Fruit fly (Drosophila melanogaster) whole organism, embryonic: ENCODE measurements around the gene CG17839.

Experiments used
- Abd-B ChIP-seq: fragments of 200-800 bp; sonication (Bioruptor generic); optimal IDR thresholded peaks from 2 replicates; lab custom pipeline; 2018; ENCODE audit warnings: missing biosample characterization, mild to moderate bottlenecking, missing genetic modification characterization, moderate library complexity
- Atf-2 ChIP-seq: fragments of 200-800 bp; sonication (Bioruptor generic); optimal IDR thresholded peaks from 2 replicates; lab custom pipeline; 2016; ENCODE audit warnings: missing biosample characterization, missing genetic modification characterization
- Atf6 ChIP-seq: fragments of 200-800 bp; sonication (Bioruptor generic); IDR thresholded peaks from 2 replicates; pipeline ENCODE4 v1.3.6; 2022; ENCODE audit warnings: missing biosample characterization, missing genetic modification characterization
- C15 ChIP-seq: fragments of 200-800 bp; sonication (Bioruptor generic); IDR thresholded peaks from 3 replicates; pipeline ENCODE4 v1.3.6; 2022; ENCODE audit warnings: missing biosample characterization, missing genetic modification characterization
- CG10267 ChIP-seq: fragments of 200-800 bp; sonication (Bioruptor generic); optimal IDR thresholded peaks from 2 replicates; lab custom pipeline; 2018; ENCODE audit warnings: missing biosample characterization, mild to moderate bottlenecking, missing genetic modification characterization, moderate library complexity
- CG10959 ChIP-seq: fragments of 200-800 bp; sonication (Bioruptor generic); IDR thresholded peaks from 2 replicates; pipeline ENCODE4 v1.3.6; 2022; ENCODE audit warnings: missing biosample characterization, missing genetic modification characterization
- CG12236 ChIP-seq: fragments of 200-800 bp; sonication (Bioruptor generic); optimal IDR thresholded peaks from 2 replicates; lab custom pipeline; 2016; ENCODE audit warnings: missing biosample characterization, missing genetic modification characterization
- CG12744 ChIP-seq: fragments of 200-800 bp; sonication (Bioruptor generic); optimal IDR thresholded peaks from 2 replicates; lab custom pipeline; 2016; ENCODE audit warnings: missing biosample characterization, missing genetic modification characterization
- CG12942 ChIP-seq: fragments of 200-800 bp; sonication (Bioruptor generic); optimal IDR thresholded peaks from 3 replicates; lab custom pipeline; 2016; ENCODE audit warnings: missing biosample characterization, missing genetic modification characterization
- CG13287 ChIP-seq: fragments of 200-800 bp; sonication (Bioruptor generic); IDR thresholded peaks from 2 replicates; pipeline ENCODE4 v1.3.6; 2022; ENCODE audit warnings: missing biosample characterization, missing genetic modification characterization; ENCODE audit not compliant: partially characterized antibody
- CG15601 ChIP-seq: fragments of 200-800 bp; sonication (Bioruptor generic); optimal IDR thresholded peaks from 3 replicates; lab custom pipeline; 2019; ENCODE audit warnings: missing biosample characterization, mild to moderate bottlenecking, missing genetic modification characterization, moderate library complexity
- CG17385 ChIP-seq: fragments of 200-800 bp; sonication (Bioruptor generic); optimal IDR thresholded peaks from 3 replicates; lab custom pipeline; 2018; ENCODE audit warnings: missing biosample characterization, mild to moderate bottlenecking, missing genetic modification characterization
- CG17612 ChIP-seq: fragments of 200-800 bp; sonication (Bioruptor generic); IDR thresholded peaks from 2 replicates; pipeline ENCODE4 v1.3.6; 2022; ENCODE audit warnings: missing biosample characterization, missing genetic modification characterization
- CG17802 ChIP-seq: fragments of 200-800 bp; sonication (Bioruptor generic); optimal IDR thresholded peaks from 2 replicates; lab custom pipeline; 2018; ENCODE audit warnings: missing biosample characterization, mild to moderate bottlenecking, missing genetic modification characterization, moderate library complexity
- CG2199 ChIP-seq: fragments of 200-800 bp; sonication (Bioruptor generic); IDR thresholded peaks from 3 replicates; pipeline ENCODE4 v1.3.6; 2022; ENCODE audit warnings: missing biosample characterization, missing genetic modification characterization
- CG2712 ChIP-seq: fragments of 200-800 bp; optimal IDR thresholded peaks from 3 replicates; lab custom pipeline; 2019; ENCODE audit warnings: missing biosample characterization, mild to moderate bottlenecking, missing genetic modification characterization, moderate library complexity
- CG30403 ChIP-seq: fragments of 200-800 bp; sonication (Bioruptor generic); optimal IDR thresholded peaks from 3 replicates; lab custom pipeline; 2016; ENCODE audit warnings: missing biosample characterization, missing genetic modification characterization
- CG3065 ChIP-seq: fragments of 200-800 bp; sonication (Bioruptor generic); optimal IDR thresholded peaks from 2 replicates; lab custom pipeline; 2016; ENCODE audit warnings: missing biosample characterization, missing genetic modification characterization
- CG3281 ChIP-seq: fragments of 200-800 bp; sonication (Bioruptor generic); optimal IDR thresholded peaks from 3 replicates; lab custom pipeline; 2017; ENCODE audit warnings: missing biosample characterization, mild to moderate bottlenecking, missing genetic modification characterization
- CG42726 ChIP-seq: fragments of 200-800 bp; sonication (Bioruptor generic); IDR thresholded peaks from 2 replicates; pipeline ENCODE4 v1.3.6; 2022; ENCODE audit warnings: missing biosample characterization, missing genetic modification characterization; ENCODE audit not compliant: partially characterized antibody
- CG4820 ChIP-seq: fragments of 200-800 bp; sonication (Bioruptor generic); optimal IDR thresholded peaks from 3 replicates; lab custom pipeline; 2016; ENCODE audit warnings: missing biosample characterization, missing genetic modification characterization
- CG8290 ChIP-seq, 3 experiments: fragments of 200-800 bp; sonication (Bioruptor generic); optimal IDR thresholded peaks; 2 replicates each; lab custom pipeline; 2016 to 2019; ENCODE audit warnings: missing biosample characterization in 3 of 3, missing genetic modification characterization in 3 of 3, mild to moderate bottlenecking in 2 of 3, moderate library complexity in 1 of 3
- D19A ChIP-seq: fragments of 200-800 bp; optimal IDR thresholded peaks from 3 replicates; lab custom pipeline; 2019; ENCODE audit warnings: missing biosample characterization, mild to moderate bottlenecking, missing genetic modification characterization, moderate library complexity
- D19B ChIP-seq: fragments of 200-800 bp; sonication (Bioruptor generic); optimal IDR thresholded peaks from 2 replicates; lab custom pipeline; 2017; ENCODE audit warnings: missing biosample characterization, mild to moderate bottlenecking, missing genetic modification characterization
- Dad ChIP-seq: fragments of 200-800 bp; sonication (Bioruptor generic); optimal IDR thresholded peaks from 3 replicates; lab custom pipeline; 2016; ENCODE audit warnings: missing biosample characterization, missing genetic modification characterization
- Fer1 ChIP-seq: fragments of 200-800 bp; sonication (Bioruptor generic); optimal IDR thresholded peaks from 2 replicates; lab custom pipeline; 2017; ENCODE audit warnings: missing biosample characterization, mild to moderate bottlenecking, missing genetic modification characterization
- Hr39 ChIP-seq: fragments of >200 bp; optimal IDR thresholded peaks from 2 replicates; lab custom pipeline; 2017
- Meics ChIP-seq: fragments of 200-800 bp; sonication (Bioruptor generic); optimal IDR thresholded peaks from 2 replicates; lab custom pipeline; 2017; ENCODE audit warnings: missing biosample characterization, mild to moderate bottlenecking, missing genetic modification characterization
- Nf-YA ChIP-seq: fragments of 200-800 bp; sonication (Bioruptor generic); IDR thresholded peaks from 2 replicates; pipeline ENCODE4 v1.3.6; 2022; ENCODE audit warnings: missing biosample characterization, missing genetic modification characterization
- Nf-YB ChIP-seq: fragments of 200-800 bp; sonication (Bioruptor generic); optimal IDR thresholded peaks from 3 replicates; lab custom pipeline; 2019; ENCODE audit warnings: missing biosample characterization, mild to moderate bottlenecking, missing genetic modification characterization, moderate library complexity
- Oli ChIP-seq: fragments of 200-800 bp; sonication (Bioruptor generic); optimal IDR thresholded peaks from 2 replicates; lab custom pipeline; 2018; ENCODE audit warnings: missing biosample characterization, mild to moderate bottlenecking, missing genetic modification characterization, moderate library complexity
- Pdp1 ChIP-seq, 2 experiments: fragments of 200-800 bp; sonication (Bioruptor generic); optimal IDR thresholded peaks; 3 replicates each; lab custom pipeline; 2016; ENCODE audit warnings: missing biosample characterization in 2 of 2, missing genetic modification characterization in 2 of 2, mild to moderate bottlenecking in 1 of 2, moderate library complexity in 1 of 2
- Xbp1 ChIP-seq: fragments of 200-800 bp; sonication (Bioruptor generic); optimal IDR thresholded peaks from 3 replicates; lab custom pipeline; 2016; ENCODE audit warnings: missing biosample characterization, mild to moderate bottlenecking, missing genetic modification characterization
- crc ChIP-seq: fragments of 200-800 bp; sonication (Bioruptor generic); optimal IDR thresholded peaks from 2 replicates; lab custom pipeline; 2016; ENCODE audit warnings: missing biosample characterization, missing genetic modification characterization
- dmrt99B ChIP-seq: fragments of 200-800 bp; sonication (Bioruptor generic); optimal IDR thresholded peaks from 2 replicates; lab custom pipeline; 2018; ENCODE audit warnings: missing biosample characterization, mild to moderate bottlenecking, missing genetic modification characterization, moderate library complexity
- en ChIP-seq: fragments of 200-800 bp; sonication (Bioruptor generic); optimal IDR thresholded peaks from 2 replicates; lab custom pipeline; 2016; ENCODE audit warnings: missing biosample characterization, missing genetic modification characterization
- gcm ChIP-seq: fragments of 200-800 bp; sonication (Bioruptor generic); optimal IDR thresholded peaks from 2 replicates; lab custom pipeline; 2019; ENCODE audit warnings: missing biosample characterization, mild to moderate bottlenecking, missing genetic modification characterization, moderate library complexity
- gcm2 ChIP-seq: fragments of 200-800 bp; sonication (Bioruptor generic); optimal IDR thresholded peaks from 2 replicates; lab custom pipeline; 2016; ENCODE audit warnings: missing biosample characterization, missing genetic modification characterization
- gem ChIP-seq: fragments of 200-800 bp; sonication (Bioruptor generic); optimal IDR thresholded peaks from 2 replicates; lab custom pipeline; 2019; ENCODE audit warnings: missing biosample characterization, mild to moderate bottlenecking, missing genetic modification characterization, moderate library complexity
- her ChIP-seq: fragments of 200-800 bp; sonication (Bioruptor generic); optimal IDR thresholded peaks from 2 replicates; lab custom pipeline; 2016; ENCODE audit warnings: missing biosample characterization, missing genetic modification characterization
- ind ChIP-seq: fragments of 200-800 bp; sonication (Bioruptor generic); optimal IDR thresholded peaks from 3 replicates; lab custom pipeline; 2016; ENCODE audit warnings: missing biosample characterization, missing genetic modification characterization
- jumu ChIP-seq: fragments of 200-800 bp; sonication (Bioruptor generic); optimal IDR thresholded peaks from 3 replicates; lab custom pipeline; 2016; ENCODE audit warnings: missing biosample characterization, missing genetic modification characterization
- nom ChIP-seq: fragments of 200-800 bp; sonication (Bioruptor generic); optimal IDR thresholded peaks from 2 replicates; lab custom pipeline; 2017; ENCODE audit warnings: missing biosample characterization, missing genetic modification characterization, mild to moderate bottlenecking, moderate library complexity, missing genetic modification reagents
- pum ChIP-seq: fragments of 200-800 bp; sonication (Bioruptor generic); optimal IDR thresholded peaks from 2 replicates; lab custom pipeline; 2016; ENCODE audit warnings: missing biosample characterization, missing genetic modification characterization
- ranshi ChIP-seq: fragments of 200-800 bp; sonication (Bioruptor generic); IDR thresholded peaks from 2 replicates; pipeline ENCODE4 v1.3.6; 2022; ENCODE audit warnings: missing biosample characterization, missing genetic modification characterization
- ro ChIP-seq: fragments of 200-800 bp; sonication (Bioruptor generic); IDR thresholded peaks from 2 replicates; pipeline ENCODE4 v1.3.6; 2022; ENCODE audit warnings: missing biosample characterization, missing genetic modification characterization
- row ChIP-seq: fragments of 200-800 bp; sonication (Bioruptor generic); IDR thresholded peaks from 3 replicates; pipeline ENCODE4 v1.3.6; 2022; ENCODE audit warnings: missing biosample characterization, missing genetic modification characterization
- sens ChIP-seq: fragments of 200-800 bp; sonication (Bioruptor generic); peaks from one replicate; lab custom pipeline; 2016; ENCODE audit warnings: missing biosample characterization, missing genetic modification characterization
- slbo ChIP-seq: fragments of 200-800 bp; sonication (Bioruptor generic); IDR thresholded peaks from 2 replicates; pipeline ENCODE4 v1.3.6; 2022; ENCODE audit warnings: missing biosample characterization, missing genetic modification characterization
- slou ChIP-seq: fragments of 200-800 bp; sonication (Bioruptor generic); optimal IDR thresholded peaks from 3 replicates; lab custom pipeline; 2016; ENCODE audit warnings: missing biosample characterization, missing genetic modification characterization
- sna ChIP-seq: fragments of 200-800 bp; sonication (Bioruptor generic); IDR thresholded peaks from 2 replicates; pipeline ENCODE4 v1.3.6; 2022; ENCODE audit warnings: missing biosample characterization, missing genetic modification characterization; ENCODE audit not compliant: partially characterized antibody
- twi ChIP-seq: fragments of 200-800 bp; optimal IDR thresholded peaks from 2 replicates; lab custom pipeline; 2019; ENCODE audit warnings: missing biosample characterization, mild to moderate bottlenecking, missing genetic modification characterization, moderate library complexity

CG17839 gene

DNA sequence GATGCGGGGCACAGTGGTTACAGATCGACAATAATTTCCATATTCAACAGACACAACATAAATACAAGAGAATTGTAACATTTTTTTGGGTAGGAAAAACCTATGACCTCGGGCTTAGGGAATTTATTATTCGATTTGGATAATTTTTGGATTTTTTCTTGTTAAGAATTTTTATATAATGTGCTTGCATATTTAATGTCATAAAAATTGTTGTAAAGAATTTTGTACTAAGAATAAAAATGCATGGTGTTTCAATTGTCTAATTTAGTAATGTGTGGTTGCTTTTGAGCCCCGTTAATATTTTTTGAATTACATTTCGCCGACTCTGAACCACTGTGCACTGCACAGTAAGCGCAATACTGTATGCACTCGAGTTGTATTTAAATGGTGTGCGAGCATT lies 11.7 kb downstream of the CG17839 start (continued):
- peak; percentile 18 for TF ChIP-seq Oli (tag; lab: Kevin White, UChicago)
- TF ChIP-seq Nf-YA (GFP tag; lab: Robert Waterston, UW) = no peak
- no peak for TF ChIP-seq twi (tag; lab: Kevin White, UChicago)
- TF ChIP-seq crc (GFP tag; lab: Kevin White, UChicago) = no peak
- peak; percentile 17 for TF ChIP-seq CG30403 (GFP tag; lab: Kevin White, UChicago)
- no peak for TF ChIP-seq pum
- no peak for TF ChIP-seq CG15601 (tag; lab: Kevin White, UChicago)
- TF ChIP-seq CG12744 (GFP tag; lab: Kevin White, UChicago) = no peak
- TF ChIP-seq sens (GFP tag; lab: Kevin White, UChicago) = peak; percentile 57
- TF ChIP-seq CG2712 (tag; lab: Kevin White, UChicago) = peak; percentile 34
- no peak for TF ChIP-seq Meics (GFP tag; lab: Kevin White, UChicago)
- no peak for TF ChIP-seq Xbp1 (GFP tag; lab: Kevin White, UChicago)
- peak; percentile 2 for TF ChIP-seq D19A (tag; lab: Kevin White, UChicago)
- no peak for TF ChIP-seq her
- no peak for TF ChIP-seq slbo
- TF ChIP-seq Fer1 (GFP tag; lab: Kevin White, UChicago) = no peak
- no peak for TF ChIP-seq Nf-YB (GFP tag; lab: Kevin White, UChicago)
- TF ChIP-seq CG17802 (tag; lab: Kevin White, UChicago) = no peak
- TF ChIP-seq CG13287 = no peak
- TF ChIP-seq CG42726 = no peak
- no peak for TF ChIP-seq ranshi (GFP tag; lab: Robert Waterston, UW)
- no peak for TF ChIP-seq CG8290 (GFP tag; optimal IDR thresholded peaks at IDR 0.05; lab: Kevin White, UChicago)
- no peak for TF ChIP-seq CG8290 (tag; optimal IDR thresholded peaks at IDR 0.05; lab: Kevin White, UChicago)
- no peak for TF ChIP-seq CG3065 (GFP tag; lab: Kevin White, UChicago)
- TF ChIP-seq CG17385 = no peak
- TF ChIP-seq Atf6 = no peak
- TF ChIP-seq Abd-B (GFP tag; lab: Kevin White, UChicago) = no peak
- no peak for TF ChIP-seq CG3281 (GFP tag; lab: Kevin White, UChicago)
- TF ChIP-seq CG10959 (GFP tag; lab: Robert Waterston, UW) = no peak
- TF ChIP-seq sna (GFP tag; lab: Robert Waterston, UW) = no peak
- TF ChIP-seq slou (GFP tag; lab: Kevin White, UChicago) = no peak
- peak; percentile 14 for TF ChIP-seq ind (GFP tag; lab: Kevin White, UChicago)
- no peak for TF ChIP-seq en (GFP tag; lab: Kevin White, UChicago)
- TF ChIP-seq gcm = peak; percentile 77
- peak; percentile 49 for TF ChIP-seq gem (tag; lab: Kevin White, UChicago)
- TF ChIP-seq Hr39 (lab: Kevin White, UChicago) = no peak
- TF ChIP-seq CG2199 (GFP tag; lab: Robert Waterston, UW) = no peak
- no peak for TF ChIP-seq CG12236
- no peak for TF ChIP-seq nom (GFP tag; lab: Kevin White, UChicago)
- TF ChIP-seq Atf-2 (GFP tag; lab: Kevin White, UChicago) = no peak
- no peak for TF ChIP-seq ro
- peak; percentile 11 for TF ChIP-seq CG10267 (tag; lab: Kevin White, UChicago)
- TF ChIP-seq Dad (GFP tag; lab: Kevin White, UChicago) = no peak
- TF ChIP-seq jumu (GFP tag; lab: Kevin White, UChicago) = no peak
- no peak for TF ChIP-seq CG12942 (GFP tag; lab: Kevin White, UChicago)
- no peak for TF ChIP-seq C15
- TF ChIP-seq gcm2 = no peak
- no peak for TF ChIP-seq CG4820 (GFP tag; lab: Kevin White, UChicago)
- TF ChIP-seq row = 0 out of 3 replicates have a peak, but pooled peaks have one; percentile 24
- no peak for TF ChIP-seq Pdp1 (GFP tag; optimal IDR thresholded peaks at IDR 0.05; lab: Kevin White, UChicago)
- TF ChIP-seq dmrt99B (tag; lab: Kevin White, UChicago) = peak; percentile 35
- no peak for TF ChIP-seq D19B
- TF ChIP-seq CG17612 = no peak
